Worm (Caenorhabditis elegans) whole organism, young adult: ENCODE data around the gene ZK616.5.
A peak's percentile ranks its signal among the peaks of the same experiment; 100 is the strongest.

Experiments used
- B0035.1 ChIP-seq: sonication (generic microtip); optimal IDR thresholded peaks from 2 replicates; lab custom pipeline; 2016; ENCODE audit warnings: missing genetic modification characterization, mild to moderate bottlenecking, missing compliant biosample characterization, missing genotype, missing genetic modification reagents
- C06A6.2 ChIP-seq: fragments of 200-800 bp; sonication (Bioruptor generic); conservative IDR thresholded peaks from 2 replicates; pipeline ENCODE4 v1.3.6; 2022; ENCODE audit warnings: missing genetic modification characterization, missing compliant biosample characterization
- D2030.7 ChIP-seq: fragments of 200-800 bp; sonication (Bioruptor generic); IDR thresholded peaks from 2 replicates; pipeline ENCODE4 v1.3.6; 2022; ENCODE audit warnings: missing genetic modification reagents, missing genetic modification characterization, missing compliant biosample characterization
- F23B12.7 ChIP-seq: sonication (generic microtip); optimal IDR thresholded peaks from 2 replicates; lab custom pipeline; 2017; ENCODE audit warnings: missing genetic modification characterization, mild to moderate bottlenecking, missing compliant biosample characterization, antibody characterized with exemption, moderate library complexity; ENCODE audit not compliant: insufficient read depth
- F33H1.4 ChIP-seq: fragments of 200-800 bp; sonication (Bioruptor generic); IDR thresholded peaks from 2 replicates; pipeline ENCODE4 v1.3.6; 2022; ENCODE audit warnings: missing genetic modification reagents, missing genetic modification characterization, missing compliant biosample characterization
- F49E8.2 ChIP-seq: sonication (generic microtip); optimal IDR thresholded peaks from 3 replicates; lab custom pipeline; 2017; ENCODE audit warnings: missing genetic modification characterization, mild to moderate bottlenecking, missing compliant biosample characterization, antibody characterized with exemption, moderate library complexity; ENCODE audit not compliant: insufficient read depth
- F57A8.1 ChIP-seq: fragments of 200-800 bp; sonication (Bioruptor generic); optimal IDR thresholded peaks from 2 replicates; lab custom pipeline; 2018; ENCODE audit warnings: mild to moderate bottlenecking, missing genetic modification characterization, moderate library complexity, missing compliant biosample characterization
- K12H6.12 ChIP-seq: fragments of 200-800 bp; sonication (Bioruptor generic); optimal IDR thresholded peaks from 2 replicates; lab custom pipeline; 2018; ENCODE audit warnings: mild to moderate bottlenecking, missing genetic modification characterization, missing compliant biosample characterization
- T07F8.4 ChIP-seq: sonication (generic microtip); optimal IDR thresholded peaks from 2 replicates; lab custom pipeline; 2016; ENCODE audit warnings: mild to moderate bottlenecking, missing genetic modification characterization, moderate library complexity, missing compliant biosample characterization
- Y56A3A.18 ChIP-seq: fragments of 200-800 bp; sonication (Bioruptor generic); IDR thresholded peaks from 2 replicates; pipeline ENCODE4 v1.3.6; 2022; ENCODE audit warnings: missing genetic modification reagents, missing genetic modification characterization, missing compliant biosample characterization
- Y67H2A.10 ChIP-seq: fragments of 200-800 bp; sonication (Bioruptor generic); conservative IDR thresholded peaks from 2 replicates; pipeline ENCODE4 v1.3.6; 2022; ENCODE audit warnings: missing genetic modification reagents, missing genetic modification characterization, missing compliant biosample characterization
- akir-1 ChIP-seq: fragments of 200-800 bp; sonication (Bioruptor generic); optimal IDR thresholded peaks from 2 replicates; lab custom pipeline; 2018; ENCODE audit warnings: mild to moderate bottlenecking, missing genetic modification characterization, moderate library complexity, missing compliant biosample characterization
- atf-7 ChIP-seq: sonication (generic microtip); optimal IDR thresholded peaks from 2 replicates; lab custom pipeline; 2017; ENCODE audit warnings: mild to moderate bottlenecking, missing genetic modification characterization, missing compliant biosample characterization
- attf-5 ChIP-seq: fragments of 200-800 bp; sonication (Bioruptor generic); optimal IDR thresholded peaks from 2 replicates; lab custom pipeline; 2018; ENCODE audit warnings: mild to moderate bottlenecking, missing genetic modification characterization, missing compliant biosample characterization
- attf-6 ChIP-seq: fragments of 200-800 bp; sonication (Bioruptor generic); IDR thresholded peaks from 2 replicates; pipeline ENCODE4 v1.3.6; 2022; ENCODE audit warnings: missing genetic modification reagents, missing genetic modification characterization, missing compliant biosample characterization
- bed-1 ChIP-seq: fragments of 200-800 bp; sonication (Bioruptor generic); IDR thresholded peaks from 2 replicates; pipeline ENCODE4 v1.3.6; 2022; ENCODE audit warnings: missing genetic modification reagents, missing genetic modification characterization, missing compliant biosample characterization
- ceh-58 ChIP-seq: fragments of 200-800 bp; sonication (Bioruptor generic); IDR thresholded peaks from 2 replicates; pipeline ENCODE4 v1.3.6; 2022; ENCODE audit warnings: missing genetic modification characterization, missing compliant biosample characterization
- ceh-79 ChIP-seq: sonication (generic microtip); optimal IDR thresholded peaks from 2 replicates; lab custom pipeline; 2017; ENCODE audit warnings: mild to moderate bottlenecking, missing genetic modification characterization, missing compliant biosample characterization
- efl-1 ChIP-seq: fragments of 150-350 bp; optimal IDR thresholded peaks from 2 replicates; lab custom pipeline; 2014; ENCODE audit warnings: missing biosample characterization, missing genetic modification reagents, missing genetic modification characterization
- egrh-3 ChIP-seq: fragments of 200-800 bp; sonication (Bioruptor generic); IDR thresholded peaks from 2 replicates; pipeline ENCODE4 v1.3.6; 2022; ENCODE audit warnings: missing genetic modification reagents, missing genetic modification characterization, missing compliant biosample characterization
- ets-4 ChIP-seq: fragments of 200-800 bp; sonication (Bioruptor generic); optimal IDR thresholded peaks from 2 replicates; lab custom pipeline; 2018; ENCODE audit warnings: mild to moderate bottlenecking, missing genetic modification characterization, missing compliant biosample characterization
- hmg-20 ChIP-seq: fragments of 200-800 bp; sonication (Bioruptor generic); IDR thresholded peaks from 2 replicates; pipeline ENCODE4 v1.3.6; 2022; ENCODE audit warnings: missing genetic modification reagents, missing genetic modification characterization, missing compliant biosample characterization
- hrde-1 ChIP-seq: sonication (generic microtip); optimal IDR thresholded peaks from 2 replicates; lab custom pipeline; 2016; ENCODE audit warnings: missing genetic modification characterization, mild to moderate bottlenecking, missing compliant biosample characterization, moderate library complexity, missing genotype, missing genetic modification reagents, borderline replicate concordance
- let-607 ChIP-seq, 2 experiments: fragments of 200-800 bp in 1 of 2; sonication (Bioruptor generic) in 1 of 2; sonication (generic microtip) in 1 of 2; optimal IDR thresholded peaks; 2 replicates each; lab custom pipeline; 2016 to 2018; ENCODE audit warnings: mild to moderate bottlenecking in 2 of 2, missing compliant biosample characterization in 2 of 2, missing genetic modification characterization in 2 of 2, moderate library complexity in 2 of 2, missing genotype in 1 of 2
- lsl-1 ChIP-seq: fragments of 200-800 bp; sonication (Bioruptor generic); optimal IDR thresholded peaks from 2 replicates; lab custom pipeline; 2018; ENCODE audit warnings: mild to moderate bottlenecking, missing genetic modification characterization, moderate library complexity, missing compliant biosample characterization
- lsy-27 ChIP-seq: sonication (generic microtip); optimal IDR thresholded peaks from 2 replicates; lab custom pipeline; 2017; ENCODE audit warnings: missing genetic modification characterization, mild to moderate bottlenecking, missing compliant biosample characterization, antibody characterized with exemption, missing genotype, borderline replicate concordance; ENCODE audit not compliant: insufficient read depth
- madf-3 ChIP-seq: fragments of 200-800 bp; sonication (Bioruptor generic); IDR thresholded peaks from 2 replicates; pipeline ENCODE4 v1.3.6; 2022; ENCODE audit warnings: missing genetic modification reagents, missing genetic modification characterization, missing compliant biosample characterization
- madf-6 ChIP-seq: fragments of 200-800 bp; sonication (Bioruptor generic); IDR thresholded peaks from 2 replicates; pipeline ENCODE4 v1.3.6; 2022; ENCODE audit warnings: missing genetic modification reagents, missing genetic modification characterization, missing compliant biosample characterization
- mxl-1 ChIP-seq: sonication (generic microtip); optimal IDR thresholded peaks from 2 replicates; lab custom pipeline; 2016; ENCODE audit warnings: missing genetic modification characterization, missing compliant biosample characterization
- nfya-1 ChIP-seq: sonication (generic microtip); optimal IDR thresholded peaks from 2 replicates; lab custom pipeline; 2017; ENCODE audit warnings: antibody characterized with exemption, missing compliant biosample characterization, missing genetic modification characterization, borderline replicate concordance; ENCODE audit not compliant: insufficient read depth
- nhr-179 ChIP-seq: sonication (generic microtip); optimal IDR thresholded peaks from 2 replicates; lab custom pipeline; 2016; ENCODE audit warnings: mild to moderate bottlenecking, missing genetic modification characterization, missing compliant biosample characterization
- nhr-90 ChIP-seq: sonication (generic microtip); optimal IDR thresholded peaks from 2 replicates; lab custom pipeline; 2016; ENCODE audit warnings: missing genotype, mild to moderate bottlenecking, missing genetic modification characterization, missing compliant biosample characterization
- rpc-1 ChIP-seq, 2 experiments: fragments of 150-350 bp in 1 of 2; sonication (generic microtip) in 1 of 2; optimal IDR thresholded peaks; 2 replicates each; lab custom pipeline; 2014 to 2018; ENCODE audit warnings: missing biosample characterization in 1 of 2, missing genetic modification characterization in 1 of 2, missing genetic modification reagents in 1 of 2, missing genotype in 1 of 2
- snpc-1.1 ChIP-seq: sonication (generic microtip); optimal IDR thresholded peaks from 2 replicates; lab custom pipeline; 2017; ENCODE audit warnings: missing genetic modification characterization, mild to moderate bottlenecking, missing compliant biosample characterization, antibody characterized with exemption, moderate library complexity, missing genotype, missing genetic modification reagents; ENCODE audit not compliant: insufficient read depth
- snpc-1.3 ChIP-seq: sonication (generic microtip); optimal IDR thresholded peaks from 2 replicates; lab custom pipeline; 2017; ENCODE audit warnings: missing genetic modification characterization, mild to moderate bottlenecking, missing compliant biosample characterization, antibody characterized with exemption, moderate library complexity, missing genotype, missing genetic modification reagents; ENCODE audit not compliant: insufficient read depth
- snpc-4 ChIP-seq, 5 experiments: fragments of 150-350 bp in 1 of 5; sonication (generic microtip) in 4 of 5; optimal IDR thresholded peaks; 2 replicates each; lab custom pipeline; 2014 to 2018; ENCODE audit warnings: missing genetic modification characterization in 5 of 5, missing biosample characterization in 3 of 5, antibody characterized with exemption in 2 of 5, mild to moderate bottlenecking in 2 of 5, missing compliant biosample characterization in 2 of 5, missing genotype in 2 of 5, moderate library complexity in 2 of 5, missing genetic modification reagents in 1 of 5
- somi-1 ChIP-seq: fragments of 200-800 bp; sonication (Bioruptor generic); optimal IDR thresholded peaks from 2 replicates; lab custom pipeline; 2018; ENCODE audit warnings: mild to moderate bottlenecking, missing genetic modification characterization, missing compliant biosample characterization
- unc-130 ChIP-seq: sonication (generic microtip); optimal IDR thresholded peaks from 2 replicates; lab custom pipeline; 2016; ENCODE audit warnings: missing genetic modification reagents, missing genetic modification characterization, missing compliant biosample characterization
- zfh-2 ChIP-seq: fragments of 200-800 bp; sonication (Bioruptor generic); conservative IDR thresholded peaks from 2 replicates; pipeline ENCODE4 v1.3.6; 2022; ENCODE audit warnings: missing genetic modification reagents, missing genetic modification characterization, missing compliant biosample characterization
- ztf-18 ChIP-seq: sonication (generic microtip); optimal IDR thresholded peaks from 2 replicates; lab custom pipeline; 2016; ENCODE audit warnings: missing genotype, mild to moderate bottlenecking, missing genetic modification characterization, missing compliant biosample characterization
- ztf-22 ChIP-seq: fragments of 200-800 bp; sonication (Bioruptor generic); optimal IDR thresholded peaks from 2 replicates; lab custom pipeline; 2018; ENCODE audit warnings: mild to moderate bottlenecking, missing genetic modification characterization, moderate library complexity, missing compliant biosample characterization
- ztf-25 ChIP-seq: fragments of 200-800 bp; sonication (Bioruptor generic); IDR thresholded peaks from 2 replicates; pipeline ENCODE4 v1.3.6; 2022; ENCODE audit warnings: missing genetic modification reagents, missing genetic modification characterization, missing compliant biosample characterization
- ztf-26 ChIP-seq: sonication (generic microtip); optimal IDR thresholded peaks from 2 replicates; lab custom pipeline; 2017; ENCODE audit warnings: missing genetic modification characterization, missing compliant biosample characterization

ZK616.5 gene

DNA sequence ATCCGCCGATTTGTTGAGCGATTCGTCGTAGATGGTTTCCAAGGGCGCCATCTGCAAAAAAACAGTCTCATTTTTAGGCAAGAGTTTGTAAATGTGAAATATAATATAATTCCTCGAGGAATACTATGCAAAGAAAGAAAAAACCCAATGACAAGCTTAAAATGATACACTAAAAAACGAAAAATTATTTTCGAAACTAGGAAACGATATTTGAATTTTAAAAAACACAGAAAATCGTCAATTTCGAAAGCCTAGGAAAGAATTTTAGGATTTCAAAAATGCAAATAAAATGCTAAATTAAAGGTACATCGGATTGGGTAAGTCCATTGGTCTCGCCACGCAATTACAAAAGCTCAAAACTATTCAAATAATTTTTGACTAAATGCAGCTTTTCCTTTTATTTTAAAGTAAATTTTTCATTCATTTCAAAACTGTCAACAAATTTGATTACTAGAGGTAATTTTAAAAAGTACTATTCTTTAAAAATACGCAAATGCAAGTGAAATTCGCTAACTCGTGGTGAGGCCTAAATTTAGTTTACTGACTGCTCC lies at the start of gene ZK616.5, which contains the start of gene htp-1:
Gene ZK616.5 (plus strand): TSS at position 423 of the 551 bp plus-strand sequence.
Gene htp-1 (minus strand): TSS at position 51 of the 551 bp plus-strand sequence.
- TF ChIP-seq T07F8.4 (no peak), ztf-22 (GFP tag; lab: Kevin White, UChicago) (no peak), ceh-58 (GFP tag; lab: Robert Waterston, UW) (no peak), hrde-1 (no peak), bed-1 (GFP tag; lab: Robert Waterston, UW) (no peak), C06A6.2 (GFP tag; lab: Robert Waterston, UW) (no peak), let-607 (tag; optimal IDR thresholded peaks at IDR 0.05; lab: Kevin White, UChicago) (no peak), snpc-1.1 (tag; lab: Kevin White, UChicago) (no peak), ztf-25 (no peak), egrh-3 (GFP tag; lab: Robert Waterston, UW) (no peak), K12H6.12 (tag; lab: Kevin White, UChicago) (no peak), ztf-18 (tag; lab: Kevin White, UChicago) (no peak), somi-1 (GFP tag; lab: Kevin White, UChicago) (no peak), atf-7 (tag; lab: Kevin White, UChicago) (no peak), efl-1 (GFP tag; lab: Kevin White, UChicago) (no peak), B0035.1 (tag; lab: Kevin White, UChicago) (no peak), nhr-90 (tag; lab: Kevin White, UChicago) (no peak), F23B12.7 (tag; lab: Kevin White, UChicago) (no peak), F57A8.1 (GFP tag; lab: Kevin White, UChicago) (no peak), madf-3 (GFP tag; lab: Robert Waterston, UW) (no peak), F49E8.2 (tag; lab: Kevin White, UChicago) (peak; percentile 7), nhr-179 (tag; lab: Kevin White, UChicago) (no peak), akir-1 (GFP tag; lab: Kevin White, UChicago) (no peak), lsl-1 (GFP tag; lab: Kevin White, UChicago) (peak; percentile 79), hmg-20 (GFP tag; lab: Robert Waterston, UW) (no peak), Y67H2A.10 (no peak), nfya-1 (no peak), ceh-79 (tag; lab: Kevin White, UChicago) (no peak), ztf-26 (tag; lab: Kevin White, UChicago) (no peak), attf-5 (no peak), unc-130 (GFP tag; lab: Kevin White, UChicago) (no peak), madf-6 (GFP tag; lab: Robert Waterston, UW) (peak; percentile 41; the same call in 1 of the 2 replicates), lsy-27 (no peak), rpc-1 (optimal IDR thresholded peaks at IDR 0.05; lab: Kevin White, UChicago) (no peak), rpc-1 (tag; optimal IDR thresholded peaks at IDR 0.05; lab: Kevin White, UChicago) (no peak), ets-4 (GFP tag; lab: Kevin White, UChicago) (no peak), F33H1.4 (GFP tag; lab: Robert Waterston, UW) (peak; percentile 67), Y56A3A.18 (GFP tag; lab: Robert Waterston, UW) (no peak), attf-6 (no peak), D2030.7 (GFP tag; lab: Robert Waterston, UW) (no peak), snpc-1.3 (no peak), mxl-1 (no peak), zfh-2 (GFP tag; lab: Robert Waterston, UW) (no peak), snpc-4 (GFP tag; optimal IDR thresholded peaks at IDR 0.05; lab: Kevin White, UChicago) (no peak), snpc-4 (tag; optimal IDR thresholded peaks at IDR 0.05; lab: Kevin White, UChicago) (peak in 3 of 4 experiments; percentile 19 to 67 (median 63))
